Fruit fly (Drosophila melanogaster): Measurements from ENCODE around the gene Gug.

DNA sequence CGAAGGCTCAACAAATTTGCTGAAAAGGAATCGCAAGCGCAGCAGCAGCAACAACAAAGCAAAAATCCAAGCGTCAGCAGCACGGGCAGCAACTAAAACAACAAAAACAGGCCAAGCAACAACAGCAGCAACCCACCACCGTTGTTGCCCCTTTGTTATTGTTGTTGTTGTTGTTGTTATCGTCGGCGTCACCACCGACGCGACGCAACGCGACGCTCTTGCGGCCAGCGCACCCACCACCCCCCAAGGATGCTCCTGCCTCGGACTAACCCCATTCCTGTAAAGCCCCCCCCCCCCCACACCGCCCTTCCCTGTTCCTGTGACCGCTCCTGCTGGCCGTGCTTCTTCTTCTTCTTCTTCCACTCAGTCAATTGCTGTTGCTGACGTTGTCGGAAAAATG, 1.0 kb downstream of the Gug start:
- no peak for TF ChIP-seq CG11093 (GFP tag; IDR thresholded peaks at IDR 0.05)
- no peak for TF ChIP-seq pan (optimal IDR thresholded peaks at IDR 0.05)
- TF ChIP-seq pan (GFP tag; optimal IDR thresholded peaks at IDR 0.05 in 1 of 2, IDR thresholded peaks at IDR 0.05 in 1 of 2): no peak
- no peak for TF ChIP-seq BtbVII (GFP tag; optimal IDR thresholded peaks at IDR 0.05)

Data from whole organism, embryonic.